Worm (Caenorhabditis elegans): ENCODE data around the gene phf-31.

- TF ChIP-seq gei-17 (GFP tag; optimal IDR thresholded peaks at IDR 0.05) (no peak), C17E4.6 (GFP tag; IDR thresholded peaks at IDR 0.05) (no peak), athp-1 (tag; optimal IDR thresholded peaks at IDR 0.05) (no peak), ztf-26 (tag; optimal IDR thresholded peaks at IDR 0.05) (no peak), K12H6.12 (tag; optimal IDR thresholded peaks at IDR 0.05) (no peak), mel-28 (tag; optimal IDR thresholded peaks at IDR 0.05; ENCODE audit: borderline replicate concordance) (no peak), unc-62 (GFP tag; optimal IDR thresholded peaks at IDR 0.05) (no peak), repo-1 (tag; optimal IDR thresholded peaks at IDR 0.05) (no peak), dpl-1 (GFP tag; optimal IDR thresholded peaks at IDR 0.05) (no peak), lin-26 (GFP tag; IDR thresholded peaks at IDR 0.05) (no peak), F52B5.7 (tag; optimal IDR thresholded peaks at IDR 0.05) (no peak)
These were observed 41.2 kb upstream of the phf-31 start for ce11 chrX:10640578-10640977.

Measured in whole organism, young adult.